Worm (Caenorhabditis elegans) whole organism, late embryonic: ENCODE data around the gene calf-1.

ENCODE experiments used
- Y22D7AL.16 ChIP-seq: sonication (generic microtip); optimal IDR thresholded peaks from 2 replicates; lab custom pipeline; 2016; ENCODE audit warnings: missing genetic modification characterization, missing compliant biosample characterization
- ama-1 ChIP-seq: fragments of 150-350 bp; optimal IDR thresholded peaks from 2 replicates; lab custom pipeline; 2014
- ceh-30 ChIP-seq: fragments of 150-350 bp; optimal IDR thresholded peaks from 2 replicates; lab custom pipeline; 2014; ENCODE audit warnings: missing biosample characterization, missing genetic modification characterization
- hlh-13 ChIP-seq: fragments of 200-800 bp; sonication (Bioruptor generic); optimal IDR thresholded peaks from 2 replicates; lab custom pipeline; 2018; ENCODE audit warnings: mild to moderate bottlenecking, missing genetic modification characterization, missing compliant biosample characterization
- pat-9 ChIP-seq: fragments of 200-800 bp; sonication (Bioruptor generic); optimal IDR thresholded peaks from 2 replicates; lab custom pipeline; 2018; ENCODE audit warnings: mild to moderate bottlenecking, missing genetic modification characterization, moderate library complexity, missing compliant biosample characterization
- sdc-2 ChIP-seq: sonication (generic microtip); optimal IDR thresholded peaks from 2 replicates; lab custom pipeline; 2016; ENCODE audit warnings: missing genotype, missing genetic modification characterization, missing compliant biosample characterization

DNA sequence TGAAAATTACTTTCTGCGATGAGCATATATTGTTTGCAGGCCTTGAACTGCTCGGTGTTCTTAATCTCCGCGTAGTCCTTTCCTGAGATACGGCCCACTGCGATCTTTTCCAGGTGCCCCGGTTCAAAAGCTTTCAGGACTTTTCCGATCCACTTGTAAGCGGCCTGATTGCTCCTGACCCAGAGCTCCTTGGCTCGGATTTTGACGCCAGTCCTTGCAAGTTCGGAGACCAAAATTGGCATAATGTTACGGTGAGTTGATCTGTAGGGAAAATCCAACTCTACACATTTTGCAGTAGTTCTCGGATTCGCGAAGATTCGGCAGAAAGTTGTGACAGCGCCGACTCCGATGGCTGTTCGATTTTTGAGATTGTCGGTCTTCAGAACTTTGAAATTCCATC, 38.1 kb upstream of the calf-1 start:
- no peak for TF ChIP-seq sdc-2
- no peak for TF ChIP-seq hlh-13
- TF ChIP-seq pat-9 (tag; lab: Kevin White, UChicago): no peak
- no peak for TF ChIP-seq Y22D7AL.16 (tag; lab: Kevin White, UChicago)
- no peak for TF ChIP-seq ama-1 (lab: Kevin White, UChicago)
- no peak for TF ChIP-seq ceh-30 (tag; lab: Kevin White, UChicago)
